Worm (Caenorhabditis elegans): Measurements from ENCODE around the gene R102.10.

R102.10 gene

ce11 chrIV:10666523-10666922 is 38.8 kb upstream of the R102.10 start, which contains the start of gene epi-1:
Gene epi-1 (plus strand): TSS chrIV:10666823.
- TF ChIP-seq nhr-84 (tag; optimal IDR thresholded peaks at IDR 0.05) (no peak), rnt-1 (tag; optimal IDR thresholded peaks at IDR 0.05) (peak; percentile 11), lin-13 (GFP tag; optimal IDR thresholded peaks at IDR 0.05) (no peak)

- no peak for TF ChIP-seq ztf-4 (tag; optimal IDR thresholded peaks at IDR 0.05)
- no peak for TF ChIP-seq nhr-90 (tag; optimal IDR thresholded peaks at IDR 0.05; ENCODE audit: poor library complexity)
- TF ChIP-seq unc-62 (GFP tag; optimal IDR thresholded peaks at IDR 0.05) = no peak
- no peak for TF ChIP-seq sptf-1 (tag; optimal IDR thresholded peaks at IDR 0.05)
- no peak for TF ChIP-seq sox-4 (tag; optimal IDR thresholded peaks at IDR 0.05)
- no peak for TF ChIP-seq elt-2 (tag; optimal IDR thresholded peaks at IDR 0.05)
- TF ChIP-seq snpc-4 (tag; optimal IDR thresholded peaks at IDR 0.05) = no peak
Observed at ce11 chrIV:10668561-10668960, 36.7 kb upstream of the R102.10 start.

DNA sequence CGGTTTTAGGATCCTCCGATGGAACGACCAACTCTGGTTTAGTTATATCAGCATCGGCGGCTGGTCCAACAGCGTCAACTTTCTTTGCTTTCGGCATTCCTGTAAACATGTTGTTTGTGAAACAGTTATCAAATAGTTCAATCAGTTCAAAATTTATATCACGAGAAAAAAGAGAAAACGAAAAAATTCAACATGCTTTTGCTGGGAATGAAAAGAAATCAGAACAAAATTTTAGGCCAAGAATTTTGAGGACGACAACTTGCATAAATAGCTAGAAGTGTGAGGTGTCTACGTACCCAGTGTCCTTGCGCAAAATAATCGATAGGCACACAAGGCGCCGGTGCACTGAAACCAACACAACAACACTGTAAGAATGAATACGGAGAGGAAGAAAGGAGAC is 24.9 kb upstream of the R102.10 start, which contains the start of gene K08C7.4:
TSS of gene K08C7.4 (minus strand) at position 101 of the 400 bp plus-strand sequence.
- TF ChIP-seq unc-30 (tag; optimal IDR thresholded peaks at IDR 0.05) = no peak
- no peak for TF ChIP-seq elt-3 (tag; optimal IDR thresholded peaks at IDR 0.05)
- no peak for TF ChIP-seq nhr-20 (tag; optimal IDR thresholded peaks at IDR 0.05)
- TF ChIP-seq lin-15B (tag; optimal IDR thresholded peaks at IDR 0.05) = no peak
- no peak for TF ChIP-seq hpl-2 (GFP tag; optimal IDR thresholded peaks at IDR 0.05)
- no peak for TF ChIP-seq hlh-4 (tag; optimal IDR thresholded peaks at IDR 0.05)
- no peak for TF ChIP-seq skn-1 (tag; optimal IDR thresholded peaks at IDR 0.05)
- no peak for TF ChIP-seq nhr-28 (tag; optimal IDR thresholded peaks at IDR 0.05)

- TF ChIP-seq grh-1 (GFP tag; IDR thresholded peaks at IDR 0.05) = no peak
- no peak for TF ChIP-seq skn-1 (tag; optimal IDR thresholded peaks at IDR 0.05)
- TF ChIP-seq swsn-7 (tag; optimal IDR thresholded peaks at IDR 0.05) = no peak
- no peak for TF ChIP-seq tlp-1 (tag; optimal IDR thresholded peaks at IDR 0.05)
- TF ChIP-seq egl-13 (tag; optimal IDR thresholded peaks at IDR 0.05) = no peak
- no peak for TF ChIP-seq vab-15 (tag; optimal IDR thresholded peaks at IDR 0.05)
- TF ChIP-seq ceh-90 (tag; optimal IDR thresholded peaks at IDR 0.05) = no peak
- no peak for TF ChIP-seq ceh-8 (GFP tag; optimal IDR thresholded peaks at IDR 0.05)
- no peak for TF ChIP-seq unc-86 (tag; optimal IDR thresholded peaks at IDR 0.05)
- TF ChIP-seq mdl-1 (tag; optimal IDR thresholded peaks at IDR 0.05) = peak in 1 of 2 experiments; percentile 94
- TF ChIP-seq fkh-4 (tag; optimal IDR thresholded peaks at IDR 0.05; ENCODE audit: borderline replicate concordance) = no peak
- no peak for TF ChIP-seq ztf-11 (tag; optimal IDR thresholded peaks at IDR 0.05)
- no peak for TF ChIP-seq snpc-4 (tag; optimal IDR thresholded peaks at IDR 0.05)
- no peak for TF ChIP-seq lsy-2 (tag; optimal IDR thresholded peaks at IDR 0.05)
- peak; percentile 29 for TF ChIP-seq C16A3.4 (tag; optimal IDR thresholded peaks at IDR 0.05)
- TF ChIP-seq nhr-85 (tag) = peak; percentile 41
- TF ChIP-seq ces-1 (GFP tag; optimal IDR thresholded peaks at IDR 0.05) = no peak
- TF ChIP-seq jun-1 (tag; optimal IDR thresholded peaks at IDR 0.05) = peak; percentile 28
- no peak for TF ChIP-seq nhr-71 (tag; optimal IDR thresholded peaks at IDR 0.05)
- peak in 1 of 2 experiments; percentile 69 for TF ChIP-seq lin-35 (GFP tag; optimal IDR thresholded peaks at IDR 0.05)
- peak; percentile 40; the same call in 1 of the 2 replicates for TF ChIP-seq nhr-19 (GFP tag; conservative IDR thresholded peaks at IDR 0.05)
- TF ChIP-seq lin-14 (GFP tag; optimal IDR thresholded peaks at IDR 0.05) = peak; percentile 50
- no peak for TF ChIP-seq pqm-1 (tag; optimal IDR thresholded peaks at IDR 0.05)
- no peak for TF ChIP-seq nhr-76 (tag; optimal IDR thresholded peaks at IDR 0.05)
- no peak for TF ChIP-seq unc-62 (GFP tag; optimal IDR thresholded peaks at IDR 0.05)
- TF ChIP-seq elt-3 (tag; optimal IDR thresholded peaks at IDR 0.05) = peak in 1 of 6 experiments; percentile 42
- peak; percentile 54 for TF ChIP-seq nhr-20 (tag; optimal IDR thresholded peaks at IDR 0.05)
- no peak for TF ChIP-seq sox-4 (tag; optimal IDR thresholded peaks at IDR 0.05)
Observed at ce11 chrIV:10682155-10682749, 23.0 kb upstream of the R102.10 start, which contains the start of gene fmo-2. Gene fmo-2 (plus strand): TSS chrIV:10682524.
